Worm (Caenorhabditis elegans) whole organism, midembryonic: ENCODE measurements around the gene fmo-5.

ENCODE experiments used
- T22C8.4 ChIP-seq: fragments of 200-800 bp; sonication (Bioruptor generic); IDR thresholded peaks from 2 replicates; pipeline ENCODE4 v1.3.6; 2022; ENCODE audit warnings: missing genetic modification characterization, missing compliant biosample characterization
- flt-1 ChIP-seq: fragments of 200-800 bp; sonication (Bioruptor generic); IDR thresholded peaks from 2 replicates; pipeline ENCODE4 v1.3.6; 2022; ENCODE audit warnings: missing genetic modification characterization, missing compliant biosample characterization
- klf-2 ChIP-seq: fragments of 200-800 bp; sonication (Bioruptor generic); conservative IDR thresholded peaks from 2 replicates; pipeline ENCODE4 v1.3.6; 2022; ENCODE audit warnings: missing genetic modification reagents, missing genetic modification characterization, missing compliant biosample characterization
- med-1 ChIP-seq: sonication (generic microtip); optimal IDR thresholded peaks from 2 replicates; lab custom pipeline; 2017; ENCODE audit warnings: missing genetic modification characterization, mild to moderate bottlenecking, missing compliant biosample characterization, antibody characterized with exemption, missing genetic modification reagents; ENCODE audit not compliant: insufficient read depth
- ref-1 ChIP-seq: fragments of 200-800 bp; sonication (Bioruptor generic); conservative IDR thresholded peaks from 2 replicates; pipeline ENCODE4 v1.3.6; 2022; ENCODE audit warnings: missing genetic modification reagents, missing genetic modification characterization, missing compliant biosample characterization
- ztf-23 ChIP-seq: fragments of 200-800 bp; sonication (Bioruptor generic); IDR thresholded peaks from 2 replicates; pipeline ENCODE4 v1.3.6; 2022; ENCODE audit warnings: missing genetic modification reagents, missing genetic modification characterization, missing compliant biosample characterization
- ztf-29 ChIP-seq: fragments of 200-800 bp; sonication (Bioruptor generic); IDR thresholded peaks from 2 replicates; pipeline ENCODE4 v1.3.6; 2022; ENCODE audit warnings: missing genetic modification reagents, missing genetic modification characterization, missing compliant biosample characterization

DNA sequence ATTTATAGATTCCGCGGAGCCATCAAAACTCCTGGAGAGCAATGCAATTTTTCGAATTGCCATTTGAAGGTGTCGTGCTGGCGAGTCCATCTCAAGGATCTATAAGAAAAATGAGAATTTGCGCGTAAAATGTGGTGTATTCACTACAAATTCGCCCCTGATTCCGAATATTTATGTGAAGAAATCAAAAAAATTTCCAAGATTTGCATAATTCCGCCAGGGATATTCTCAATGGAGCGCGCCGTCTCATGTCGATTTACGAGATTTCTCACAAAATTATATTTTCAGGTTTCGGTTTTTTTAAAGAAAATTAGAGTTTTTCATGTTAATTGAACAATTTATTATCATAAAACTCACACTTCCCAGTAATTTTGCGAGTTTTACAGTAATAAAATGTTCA lies 46.3 kb upstream of the fmo-5 start, which contains the start of gene Y50D4C.6:
- TF ChIP-seq ztf-29 (GFP tag; lab: Robert Waterston, UW) (no peak), med-1 (GFP tag; lab: Kevin White, UChicago) (no peak), klf-2 (GFP tag; lab: Robert Waterston, UW) (no peak), ztf-23 (GFP tag; lab: Robert Waterston, UW) (no peak), ref-1 (no peak), T22C8.4 (no peak), flt-1 (GFP tag; lab: Robert Waterston, UW) (no peak)
